Fruit fly (Drosophila melanogaster) whole organism, embryonic: Measurements from ENCODE around the gene CG44329.
A peak's percentile ranks its signal among the peaks of the same experiment; 100 is the strongest.

Source experiments
- Atf3 ChIP-seq: fragments of 200-800 bp; sonication (Bioruptor generic); optimal IDR thresholded peaks from 3 replicates; lab custom pipeline; 2016; ENCODE audit warnings: missing biosample characterization, missing genetic modification characterization
- Awh ChIP-seq: fragments of 200-800 bp; sonication (Bioruptor generic); IDR thresholded peaks from 2 replicates; pipeline ENCODE4, ENCODE4 v1.3.6; 2022; ENCODE audit warnings: missing biosample characterization, missing genetic modification characterization
- Bdp1 ChIP-seq: fragments of 200-800 bp; sonication (Bioruptor generic); optimal IDR thresholded peaks from 3 replicates; lab custom pipeline; 2016; ENCODE audit warnings: missing biosample characterization, missing genetic modification characterization
- CG10565 ChIP-seq: fragments of 200-800 bp; sonication (Bioruptor generic); optimal IDR thresholded peaks from 3 replicates; lab custom pipeline; 2016; ENCODE audit warnings: missing biosample characterization, mild to moderate bottlenecking, missing genetic modification characterization
- CG10979 ChIP-seq: fragments of 200-800 bp; sonication (Bioruptor generic); optimal IDR thresholded peaks from 2 replicates; lab custom pipeline; 2018; ENCODE audit warnings: missing biosample characterization, mild to moderate bottlenecking, missing genetic modification characterization, moderate library complexity
- CG11398 ChIP-seq: fragments of 200-800 bp; sonication (Bioruptor generic); optimal IDR thresholded peaks from 2 replicates; lab custom pipeline; 2016; ENCODE audit warnings: missing biosample characterization, missing genetic modification characterization
- CG11695 ChIP-seq: fragments of 200-800 bp; sonication (Bioruptor generic); IDR thresholded peaks from 3 replicates; pipeline ENCODE4 v1.3.6; 2022; ENCODE audit warnings: missing biosample characterization, missing genetic modification characterization
- CG12769 ChIP-seq: fragments of 200-800 bp; sonication (Bioruptor generic); optimal IDR thresholded peaks from 2 replicates; lab custom pipeline; 2019; ENCODE audit warnings: missing biosample characterization, mild to moderate bottlenecking, missing genetic modification characterization, moderate library complexity
- CG13296 ChIP-seq: fragments of 200-800 bp; sonication (Bioruptor generic); optimal IDR thresholded peaks from 3 replicates; lab custom pipeline; 2018; ENCODE audit warnings: missing biosample characterization, mild to moderate bottlenecking, missing genetic modification characterization
- CG13775 ChIP-seq: fragments of 200-800 bp; sonication (Bioruptor generic); optimal IDR thresholded peaks from 3 replicates; lab custom pipeline; 2017; ENCODE audit warnings: missing biosample characterization, mild to moderate bottlenecking, missing genetic modification characterization
- CG17328 ChIP-seq: fragments of 200-800 bp; sonication (Bioruptor generic); IDR thresholded peaks from 2 replicates; pipeline ENCODE4 v1.3.6; 2022; ENCODE audit warnings: missing biosample characterization, missing genetic modification characterization
- CG18011 ChIP-seq: fragments of 200-800 bp; sonication (Bioruptor generic); optimal IDR thresholded peaks from 2 replicates; lab custom pipeline; 2017; ENCODE audit warnings: missing biosample characterization, missing genetic modification characterization, mild to moderate bottlenecking, moderate library complexity, missing genotype
- CG30020 ChIP-seq: fragments of 200-800 bp; optimal IDR thresholded peaks from 2 replicates; lab custom pipeline; 2019; ENCODE audit warnings: missing biosample characterization, mild to moderate bottlenecking, missing genetic modification characterization, moderate library complexity
- CG3281 ChIP-seq: fragments of 200-800 bp; sonication (Bioruptor generic); optimal IDR thresholded peaks from 3 replicates; lab custom pipeline; 2017; ENCODE audit warnings: missing biosample characterization, mild to moderate bottlenecking, missing genetic modification characterization
- CG3726 ChIP-seq: fragments of 200-800 bp; sonication (Bioruptor generic); IDR thresholded peaks from 3 replicates; pipeline ENCODE4, ENCODE4 v1.3.6; 2022; ENCODE audit warnings: missing biosample characterization, missing genetic modification characterization
- CG42726 ChIP-seq: fragments of 200-800 bp; sonication (Bioruptor generic); IDR thresholded peaks from 2 replicates; pipeline ENCODE4 v1.3.6; 2022; ENCODE audit warnings: missing biosample characterization, missing genetic modification characterization; ENCODE audit not compliant: partially characterized antibody
- CG4282 ChIP-seq: fragments of 200-800 bp; sonication (Bioruptor generic); optimal IDR thresholded peaks from 2 replicates; lab custom pipeline; 2016; ENCODE audit warnings: missing biosample characterization, missing genetic modification characterization
- CG4617 ChIP-seq: fragments of 200-800 bp; sonication (Bioruptor generic); optimal IDR thresholded peaks from 3 replicates; lab custom pipeline; 2016; ENCODE audit warnings: missing biosample characterization, missing genetic modification characterization, borderline replicate concordance
- CG6654 ChIP-seq: fragments of 200-800 bp; sonication (Bioruptor generic); optimal IDR thresholded peaks from 2 replicates; lab custom pipeline; 2017; ENCODE audit warnings: missing biosample characterization, mild to moderate bottlenecking, missing genetic modification characterization
- CG7745 ChIP-seq: fragments of 200-800 bp; sonication (Bioruptor generic); optimal IDR thresholded peaks from 2 replicates; lab custom pipeline; 2018; ENCODE audit warnings: missing biosample characterization, mild to moderate bottlenecking, missing genetic modification characterization, moderate library complexity
- CG8089 ChIP-seq: fragments of 200-800 bp; sonication (Bioruptor generic); optimal IDR thresholded peaks from 3 replicates; lab custom pipeline; 2016; ENCODE audit warnings: missing biosample characterization, missing genetic modification characterization
- CG9727 ChIP-seq: fragments of 200-800 bp; sonication (Bioruptor generic); optimal IDR thresholded peaks from 3 replicates; lab custom pipeline; 2017; ENCODE audit warnings: missing biosample characterization, mild to moderate bottlenecking, missing genetic modification characterization
- Dad ChIP-seq: fragments of 200-800 bp; sonication (Bioruptor generic); optimal IDR thresholded peaks from 3 replicates; lab custom pipeline; 2016; ENCODE audit warnings: missing biosample characterization, missing genetic modification characterization
- Dp ChIP-seq: fragments of 200-800 bp; sonication (Bioruptor generic); optimal IDR thresholded peaks from 2 replicates; lab custom pipeline; 2018; ENCODE audit warnings: missing biosample characterization, mild to moderate bottlenecking, missing genetic modification characterization, moderate library complexity
- HLHmδ ChIP-seq: fragments of 200-800 bp; sonication (Bioruptor generic); optimal IDR thresholded peaks from 2 replicates; lab custom pipeline; 2018; ENCODE audit warnings: missing biosample characterization, mild to moderate bottlenecking, missing genetic modification characterization, moderate library complexity
- Med ChIP-seq: fragments of 200-800 bp; sonication (Bioruptor generic); peaks from one replicate; lab custom pipeline; 2016; ENCODE audit warnings: missing biosample characterization, missing genetic modification characterization, mild to moderate bottlenecking, inconsistent platforms, moderate library complexity
- NC2α ChIP-seq: fragments of 200-800 bp; sonication (Bioruptor generic); optimal IDR thresholded peaks from 2 replicates; lab custom pipeline; 2016; ENCODE audit warnings: missing biosample characterization, missing genetic modification characterization
- Oli ChIP-seq: fragments of 200-800 bp; sonication (Bioruptor generic); optimal IDR thresholded peaks from 2 replicates; lab custom pipeline; 2018; ENCODE audit warnings: missing biosample characterization, mild to moderate bottlenecking, missing genetic modification characterization, moderate library complexity
- Opbp ChIP-seq: fragments of 200-800 bp; sonication (Bioruptor generic); IDR thresholded peaks from 3 replicates; pipeline ENCODE4 v1.3.6; 2022; ENCODE audit warnings: missing biosample characterization, missing genetic modification characterization; ENCODE audit not compliant: partially characterized antibody
- Six4 ChIP-seq: fragments of 200-800 bp; sonication (Bioruptor generic); optimal IDR thresholded peaks from 2 replicates; lab custom pipeline; 2016; ENCODE audit warnings: missing biosample characterization, missing genetic modification characterization
- ap ChIP-seq: fragments of 200-800 bp; sonication (Bioruptor generic); IDR thresholded peaks from 2 replicates; pipeline ENCODE4 v1.3.6; 2022; ENCODE audit warnings: missing biosample characterization, missing genetic modification characterization
- dm ChIP-seq: fragments of 200-800 bp; sonication (Bioruptor generic); optimal IDR thresholded peaks from 3 replicates; lab custom pipeline; 2016; ENCODE audit warnings: missing biosample characterization, missing genetic modification characterization
- eve ChIP-seq, 2 experiments: fragments of >200 bp; optimal IDR thresholded peaks; 2 replicates each; lab custom pipeline; 2017; ENCODE audit warnings: missing biosample characterization in 2 of 2, missing genetic modification characterization in 2 of 2
- fu2 ChIP-seq: fragments of 200-800 bp; sonication (Bioruptor generic); optimal IDR thresholded peaks from 2 replicates; lab custom pipeline; 2016; ENCODE audit warnings: missing biosample characterization, missing genetic modification characterization
- gce ChIP-seq: fragments of 200-800 bp; sonication (Bioruptor generic); IDR thresholded peaks from 3 replicates; pipeline ENCODE4 v1.3.6; 2022; ENCODE audit warnings: missing biosample characterization, missing genetic modification characterization
- insv ChIP-seq, 2 experiments: fragments of 200-800 bp; sonication (Bioruptor generic); optimal IDR thresholded peaks; 3 replicates each; lab custom pipeline; 2016 to 2018; ENCODE audit warnings: missing biosample characterization in 2 of 2, missing genetic modification characterization in 2 of 2
- kah ChIP-seq: fragments of 200-800 bp; sonication (Bioruptor generic); optimal IDR thresholded peaks from 2 replicates; lab custom pipeline; 2018; ENCODE audit warnings: missing biosample characterization, mild to moderate bottlenecking, missing genetic modification characterization
- kni ChIP-seq: fragments of 200-800 bp; sonication (Bioruptor generic); optimal IDR thresholded peaks from 3 replicates; lab custom pipeline; 2017; ENCODE audit warnings: mild to moderate bottlenecking, missing biosample characterization, missing genetic modification reagents, missing genetic modification characterization
- knrl ChIP-seq: fragments of 200-800 bp; sonication (Bioruptor generic); IDR thresholded peaks from 3 replicates; pipeline ENCODE4 v1.3.6; 2022; ENCODE audit warnings: missing biosample characterization, missing genetic modification characterization; ENCODE audit not compliant: partially characterized antibody
- mirr ChIP-seq: fragments of 200-800 bp; sonication (Bioruptor generic); optimal IDR thresholded peaks from 3 replicates; lab custom pipeline; 2018; ENCODE audit warnings: missing biosample characterization, mild to moderate bottlenecking, missing genetic modification characterization
- otp ChIP-seq: fragments of 200-800 bp; sonication (Bioruptor generic); IDR thresholded peaks from 3 replicates; pipeline ENCODE4, ENCODE4 v1.3.6; 2022; ENCODE audit warnings: missing biosample characterization, missing genetic modification characterization
- pfk ChIP-seq: fragments of 200-800 bp; sonication (Bioruptor generic); optimal IDR thresholded peaks from 2 replicates; lab custom pipeline; 2018; ENCODE audit warnings: missing biosample characterization, mild to moderate bottlenecking, missing genetic modification characterization, moderate library complexity
- run ChIP-seq: fragments of 200-800 bp; sonication (Bioruptor generic); optimal IDR thresholded peaks from 3 replicates; lab custom pipeline; 2018; ENCODE audit warnings: missing biosample characterization, mild to moderate bottlenecking, missing genetic modification characterization
- seq ChIP-seq: fragments of 200-800 bp; sonication (Bioruptor generic); IDR thresholded peaks from 2 replicates; pipeline ENCODE4 v1.3.6; 2022; ENCODE audit warnings: missing biosample characterization, missing genetic modification characterization
- sim ChIP-seq: fragments of 200-800 bp; sonication (Bioruptor generic); IDR thresholded peaks from 2 replicates; pipeline ENCODE4 v1.3.6; 2022; ENCODE audit warnings: missing biosample characterization, missing genetic modification characterization
- sima ChIP-seq: fragments of 200-800 bp; sonication (Bioruptor generic); optimal IDR thresholded peaks from 2 replicates; lab custom pipeline; 2016; ENCODE audit warnings: missing biosample characterization, missing genetic modification characterization
- sqz ChIP-seq: fragments of 200-800 bp; sonication (Bioruptor generic); optimal IDR thresholded peaks from 3 replicates; lab custom pipeline; 2018; ENCODE audit warnings: missing biosample characterization, mild to moderate bottlenecking, missing genetic modification characterization
- z ChIP-seq: fragments of 200-800 bp; sonication (Bioruptor generic); IDR thresholded peaks from 3 replicates; pipeline ENCODE4 v1.3.6; 2022; ENCODE audit warnings: missing biosample characterization, missing genetic modification characterization

CG44329 gene

DNA sequence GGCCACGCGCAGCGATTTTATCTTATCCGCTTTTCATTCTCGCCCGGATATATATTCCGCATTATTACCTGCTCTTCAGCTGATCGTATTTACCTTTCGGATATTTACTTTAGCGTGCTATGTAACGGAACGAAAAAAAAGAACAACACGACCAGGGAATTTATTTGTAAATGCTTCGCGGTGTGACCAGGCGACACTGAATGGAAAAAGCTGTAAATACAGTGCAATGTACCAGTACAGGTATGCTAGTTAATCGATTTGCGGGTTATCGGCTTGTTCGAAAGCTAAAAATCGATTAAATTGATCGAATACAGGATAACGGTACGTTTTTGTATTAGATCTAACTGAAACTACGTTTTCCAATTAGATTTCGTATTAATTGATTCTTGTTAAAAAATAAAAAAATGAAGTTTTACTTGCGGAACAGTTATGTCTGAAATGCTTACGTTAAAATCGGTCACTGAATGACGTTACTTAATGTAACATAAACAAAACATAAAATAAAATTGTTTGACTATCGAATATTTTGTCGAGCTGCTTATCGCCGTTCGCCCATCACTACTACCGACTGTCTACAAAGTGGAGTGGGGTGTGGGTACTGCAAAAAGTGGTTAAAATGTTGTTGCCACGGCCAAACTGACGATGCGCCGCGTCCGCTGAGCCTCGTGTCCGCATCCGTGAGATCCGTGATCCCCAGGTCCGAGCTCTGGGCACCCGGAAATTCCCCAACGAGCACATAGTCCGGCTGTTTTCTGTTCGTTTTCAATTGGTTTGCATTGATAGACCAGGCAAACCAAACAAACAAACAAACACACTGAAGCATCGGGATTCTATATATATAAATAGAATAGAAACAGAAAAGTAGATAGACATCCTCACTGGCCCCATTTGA is 48.5 kb downstream of the CG44329 start, which contains the start of the genes MAPk-Ak2 and CG42699 (continued):
- peak; percentile 46 for TF ChIP-seq sima (GFP tag; lab: Kevin White, UChicago)
- TF ChIP-seq CG11695 (GFP tag; lab: Robert Waterston, UW), result peak; percentile 73
- peak; percentile 66 for TF ChIP-seq CG30020 (tag; lab: Kevin White, UChicago)
- peak in 1 of 2 experiments; percentile 94 for TF ChIP-seq insv (GFP tag; optimal IDR thresholded peaks at IDR 0.05; lab: Kevin White, UChicago)
- peak; percentile 59 for TF ChIP-seq CG12769
- TF ChIP-seq CG13296 (GFP tag; lab: Kevin White, UChicago), result peak; percentile 93
- no peak; the same call in 2 of the 3 replicates for TF ChIP-seq CG3726 (GFP tag; lab: Robert Waterston, UW)
- peak; percentile 47 for TF ChIP-seq Six4
- TF ChIP-seq CG4617 (GFP tag; lab: Kevin White, UChicago), result peak; percentile 47
- TF ChIP-seq CG8089, result peak; percentile 85
- no peak for TF ChIP-seq CG42726
- peak; percentile 80 for TF ChIP-seq gce
- peak; percentile 76; the same call in 1 of the 3 replicates for TF ChIP-seq otp
- peak; percentile 95 for TF ChIP-seq sqz (GFP tag; lab: Kevin White, UChicago)
- peak; percentile 69; the same call in 1 of the 2 replicates for TF ChIP-seq sim
- peak; percentile 3 for TF ChIP-seq Oli (tag; lab: Kevin White, UChicago)
- TF ChIP-seq Bdp1 (GFP tag; lab: Kevin White, UChicago), result peak; percentile 71
- TF ChIP-seq Atf3 (GFP tag; lab: Kevin White, UChicago), result peak; percentile 73
- TF ChIP-seq ap (GFP tag; lab: Robert Waterston, UW), result peak; percentile 45; the same call in 1 of the 2 replicates
- TF ChIP-seq CG7745 (tag; lab: Kevin White, UChicago), result peak; percentile 68
- TF ChIP-seq Opbp (GFP tag; lab: Robert Waterston, UW), result peak; percentile 66; the same call in 2 of the 3 replicates
- peak; percentile 80 for TF ChIP-seq seq
- peak; percentile 88 for TF ChIP-seq CG11398
- TF ChIP-seq run, result peak; percentile 62
- TF ChIP-seq z (GFP tag; lab: Robert Waterston, UW), result peak; percentile 61; the same call in 1 of the 3 replicates
- peak; percentile 94 for TF ChIP-seq Awh (GFP tag; lab: Robert Waterston, UW)
- TF ChIP-seq CG9727 (GFP tag; lab: Kevin White, UChicago), result peak; percentile 83
- TF ChIP-seq CG13775, result peak; percentile 47
- peak; percentile 44 for TF ChIP-seq fu2
- TF ChIP-seq CG4282 (GFP tag; lab: Kevin White, UChicago), result peak; percentile 65
- TF ChIP-seq Dad, result peak; percentile 70
- peak; percentile 68 for TF ChIP-seq dm (GFP tag; lab: Kevin White, UChicago)
- TF ChIP-seq pfk (GFP tag; lab: Kevin White, UChicago), result peak; percentile 85
- no peak for TF ChIP-seq CG10565 (GFP tag; lab: Kevin White, UChicago)
- no peak for TF ChIP-seq eve (GFP tag; optimal IDR thresholded peaks at IDR 0.05; lab: Kevin White, UChicago)
- TF ChIP-seq CG17328 (GFP tag; lab: Robert Waterston, UW), result peak; percentile 42; the same call in 1 of the 2 replicates
- TF ChIP-seq CG18011, result peak; percentile 29
- TF ChIP-seq CG6654 (GFP tag; lab: Kevin White, UChicago), result no peak
- peak; percentile 38 for TF ChIP-seq HLHmδ (GFP tag; lab: Kevin White, UChicago)
- peak; percentile 55 for TF ChIP-seq NC2α
- TF ChIP-seq knrl (GFP tag; lab: Robert Waterston, UW), result peak; percentile 56; the same call in 2 of the 3 replicates
- peak; percentile 97 for TF ChIP-seq Med
- peak; percentile 99 for TF ChIP-seq kni
- TF ChIP-seq CG10979 (tag; lab: Kevin White, UChicago), result no peak
- peak; percentile 73 for TF ChIP-seq kah (GFP tag; lab: Kevin White, UChicago)
- TF ChIP-seq CG3281 (GFP tag; lab: Kevin White, UChicago), result peak; percentile 76
- TF ChIP-seq Dp, result peak; percentile 30
- peak; percentile 89 for TF ChIP-seq mirr
